Fruit fly (Drosophila melanogaster) whole organism: ENCODE data around the gene CG5334.

Source experiments
- CG8478 ChIP-seq: fragments of >200 bp; optimal IDR thresholded peaks from 2 replicates; lab custom pipeline; 2018; ENCODE audit warnings: inconsistent platforms
- Dll ChIP-seq: fragments of >200 bp; optimal IDR thresholded peaks from 2 replicates; lab custom pipeline; 2017
- EcR ChIP-seq, 2 experiments: fragments of >200 bp; optimal IDR thresholded peaks; 2 replicates each; lab custom pipeline; 2017; ENCODE audit warnings: missing biosample characterization in 2 of 2, missing genetic modification characterization in 2 of 2, missing genetic modification reagents in 2 of 2
- pan ChIP-seq: fragments of >200 bp; optimal IDR thresholded peaks from 2 replicates; lab custom pipeline; 2017
- psq ChIP-seq: fragments of >200 bp; optimal IDR thresholded peaks from 2 replicates; lab custom pipeline; 2017
- usp ChIP-seq: fragments of >200 bp; optimal IDR thresholded peaks from 2 replicates; lab custom pipeline; 2017; ENCODE audit warnings: missing biosample characterization, missing genetic modification characterization, mixed read lengths

CG5334 gene

dm6 chrX:14786451-14786850 lies 11.3 kb downstream of the CG5334 start, which contains the start of gene Ag5r:
Ag5r (minus strand) TSS chrX:14786551.
- TF ChIP-seq EcR (GFP tag; optimal IDR thresholded peaks at IDR 0.05; lab: Kevin White, UChicago) (no peak), CG8478 (no peak), usp (no peak), pan (lab: Kevin White, UChicago) (no peak), psq (lab: Kevin White, UChicago) (no peak), Dll (no peak)

- TF ChIP-seq pan (lab: Kevin White, UChicago) (no peak), Dll (no peak), psq (lab: Kevin White, UChicago) (no peak), EcR (GFP tag; optimal IDR thresholded peaks at IDR 0.05; lab: Kevin White, UChicago) (no peak), CG8478 (no peak), usp (no peak)
These were observed 27.6 kb downstream of the CG5334 start for dm6 chrX:14802611-14803110.

- no peak for TF ChIP-seq CG8478
- TF ChIP-seq Dll: no peak
- TF ChIP-seq EcR (GFP tag; optimal IDR thresholded peaks at IDR 0.05; lab: Kevin White, UChicago): no peak
- TF ChIP-seq usp: no peak
- no peak for TF ChIP-seq pan (lab: Kevin White, UChicago)
- no peak for TF ChIP-seq psq (lab: Kevin White, UChicago)
These were observed 30.5 kb downstream of the CG5334 start for dm6 chrX:14805646-14806045.

dm6 chrX:14810433-14810832 lies 35.3 kb downstream of the CG5334 start:
- TF ChIP-seq usp (no peak), Dll (no peak), psq (lab: Kevin White, UChicago) (no peak), EcR (GFP tag; optimal IDR thresholded peaks at IDR 0.05; lab: Kevin White, UChicago) (no peak), pan (lab: Kevin White, UChicago) (no peak), CG8478 (no peak)

- no peak for TF ChIP-seq CG8478
- TF ChIP-seq EcR (GFP tag; optimal IDR thresholded peaks at IDR 0.05; lab: Kevin White, UChicago): no peak
- no peak for TF ChIP-seq Dll
These were observed 37.1 kb downstream of the CG5334 start for dm6 chrX:14812239-14812638.

- no peak for TF ChIP-seq CG8478
- TF ChIP-seq EcR (GFP tag; optimal IDR thresholded peaks at IDR 0.05; lab: Kevin White, UChicago): no peak
- TF ChIP-seq Dll: no peak
- no peak for TF ChIP-seq usp
These were observed 49.8 kb downstream of the CG5334 start for dm6 chrX:14824690-14825469.

- TF ChIP-seq EcR (GFP tag; optimal IDR thresholded peaks at IDR 0.05; lab: Kevin White, UChicago) (no peak), Dll (no peak), pan (lab: Kevin White, UChicago) (no peak), usp (no peak), psq (lab: Kevin White, UChicago) (no peak), CG8478 (no peak)
These were observed 50.3 kb downstream of the CG5334 start for dm6 chrX:14825470-14825787.
